Fruit fly (Drosophila melanogaster): ENCODE measurements around the gene CG12523.

The CG12523 gene

DNA sequence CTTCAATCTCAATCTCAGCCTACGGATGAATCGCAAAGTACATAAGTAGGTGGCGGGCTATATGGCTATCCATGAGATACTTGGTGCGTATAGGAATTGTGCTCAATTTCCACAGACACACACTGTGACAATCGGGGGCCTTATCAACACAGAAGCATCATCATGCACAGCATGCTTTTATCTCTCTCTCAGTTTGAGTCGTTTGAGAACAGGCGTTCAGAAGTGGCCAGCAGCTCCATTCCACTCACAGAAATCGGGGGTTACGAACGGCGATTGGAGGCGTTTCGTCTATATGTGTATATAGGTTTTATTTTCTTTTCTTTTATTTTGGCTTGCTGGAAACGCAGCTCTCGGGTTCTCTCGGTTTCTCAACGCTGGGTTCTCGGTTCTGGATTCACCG is 25.3 kb upstream of the CG12523 start:
- TF ChIP-seq Dif (GFP tag; optimal IDR thresholded peaks at IDR 0.05; ENCODE audit: partially characterized antibody) (peak; percentile 24), HLH106 (tag; optimal IDR thresholded peaks at IDR 0.05) (peak; percentile 0), N (GFP tag; optimal IDR thresholded peaks at IDR 0.05) (no peak), dl (GFP tag; optimal IDR thresholded peaks at IDR 0.05; ENCODE audit: insufficient read depth in 1 of 2, partially characterized antibody in 2 of 2) (peak; percentile 48 to 54), CG9705 (GFP tag; optimal IDR thresholded peaks at IDR 0.05) (no peak), Rel (GFP tag; optimal IDR thresholded peaks at IDR 0.05) (no peak), Rel (tag; optimal IDR thresholded peaks at IDR 0.05) (peak; percentile 24), dmrt93B (GFP tag; optimal IDR thresholded peaks at IDR 0.05) (no peak), Vsx2 (GFP tag; optimal IDR thresholded peaks at IDR 0.05; ENCODE audit: partially characterized antibody) (peak; percentile 38), usp (GFP tag; optimal IDR thresholded peaks at IDR 0.05) (no peak), jim (GFP tag; optimal IDR thresholded peaks at IDR 0.05) (peak; percentile 20), Hnf4 (GFP tag; optimal IDR thresholded peaks at IDR 0.05) (peak; percentile 23), Myc (optimal IDR thresholded peaks at IDR 0.05) (no peak), brk (GFP tag; optimal IDR thresholded peaks at IDR 0.05) (no peak)

DNA sequence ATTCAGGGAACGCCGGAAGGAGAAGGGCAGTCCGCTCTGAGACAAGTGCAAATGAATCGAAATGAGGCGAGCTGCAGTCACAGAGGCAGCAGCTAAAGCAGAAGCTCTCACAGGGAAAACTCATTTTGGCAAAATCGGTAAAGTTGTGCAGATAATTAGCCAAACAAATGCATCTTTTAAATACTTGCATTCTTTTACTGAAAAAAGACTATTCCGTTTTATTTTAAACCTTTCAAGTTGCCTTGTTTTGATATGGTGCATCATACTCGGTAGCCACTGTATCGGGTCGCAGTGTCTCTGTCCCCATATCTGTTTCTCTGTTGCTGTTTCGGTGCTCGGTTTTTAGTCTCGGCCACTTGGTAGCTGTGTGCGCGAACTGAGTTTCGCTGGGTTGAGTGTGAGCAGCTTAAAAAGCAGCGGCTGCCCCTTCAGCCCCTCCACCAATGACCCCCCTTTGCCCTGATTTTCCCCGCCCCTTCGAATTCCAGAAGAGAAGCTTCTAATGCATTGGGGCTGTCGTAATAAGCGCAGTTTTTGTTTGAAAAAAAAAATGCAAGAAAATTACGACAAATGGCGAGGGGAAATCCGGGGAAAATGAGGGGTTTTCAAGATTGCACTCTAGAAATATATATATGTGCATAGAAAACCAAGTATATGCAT is 24.5 kb upstream of the CG12523 start:
- no peak for TF ChIP-seq N (GFP tag; optimal IDR thresholded peaks at IDR 0.05)
- TF ChIP-seq pan (optimal IDR thresholded peaks at IDR 0.05): no peak
- no peak for TF ChIP-seq usp (GFP tag; optimal IDR thresholded peaks at IDR 0.05)
- peak; percentile 99 for TF ChIP-seq dmrt93B (GFP tag; optimal IDR thresholded peaks at IDR 0.05)
- peak; percentile 98 for TF ChIP-seq Jra (GFP tag; optimal IDR thresholded peaks at IDR 0.05)
- peak; percentile 99 for TF ChIP-seq OdsH (GFP tag; optimal IDR thresholded peaks at IDR 0.05)
- peak; percentile 96 for TF ChIP-seq CrebA (GFP tag; optimal IDR thresholded peaks at IDR 0.05; ENCODE audit: borderline replicate concordance)
- TF ChIP-seq Mio (GFP tag; optimal IDR thresholded peaks at IDR 0.05): peak; percentile 94
- TF ChIP-seq Hr83 (GFP tag; optimal IDR thresholded peaks at IDR 0.05; ENCODE audit: poor library complexity, severe bottlenecking): peak; percentile 77
- TF ChIP-seq Dfd (GFP tag; optimal IDR thresholded peaks at IDR 0.05): peak; percentile 96
- TF ChIP-seq fru (GFP tag; optimal IDR thresholded peaks at IDR 0.05): peak; percentile 100
- TF ChIP-seq dl (GFP tag; optimal IDR thresholded peaks at IDR 0.05; ENCODE audit: insufficient read depth in 1 of 2, partially characterized antibody in 2 of 2): no peak
- no peak for TF ChIP-seq Myc (optimal IDR thresholded peaks at IDR 0.05)
- TF ChIP-seq psq (GFP tag; optimal IDR thresholded peaks at IDR 0.05): peak; percentile 99
- peak; percentile 98 for TF ChIP-seq Rel (GFP tag; optimal IDR thresholded peaks at IDR 0.05)
- peak; percentile 83 for TF ChIP-seq Rel (tag; optimal IDR thresholded peaks at IDR 0.05)
- TF ChIP-seq sage (GFP tag; optimal IDR thresholded peaks at IDR 0.05): peak; percentile 98
- TF ChIP-seq Hr78 (GFP tag; optimal IDR thresholded peaks at IDR 0.05): no peak
- TF ChIP-seq Vsx2 (GFP tag; optimal IDR thresholded peaks at IDR 0.05; ENCODE audit: partially characterized antibody): peak; percentile 11
- TF ChIP-seq Hnf4 (GFP tag; optimal IDR thresholded peaks at IDR 0.05): peak; percentile 100
- peak; percentile 100 for TF ChIP-seq ey (GFP tag; optimal IDR thresholded peaks at IDR 0.05)
- TF ChIP-seq woc (GFP tag; optimal IDR thresholded peaks at IDR 0.05): peak; percentile 99
- TF ChIP-seq lola (GFP tag; optimal IDR thresholded peaks at IDR 0.05): no peak
- TF ChIP-seq foxo (GFP tag; optimal IDR thresholded peaks at IDR 0.05): peak; percentile 98 to 100
- peak; percentile 87 for TF ChIP-seq jim (GFP tag; optimal IDR thresholded peaks at IDR 0.05)
- TF ChIP-seq h (GFP tag; optimal IDR thresholded peaks at IDR 0.05): peak; percentile 100
- peak; percentile 99 for TF ChIP-seq rgr (GFP tag; optimal IDR thresholded peaks at IDR 0.05)
- TF ChIP-seq Sp1 (GFP tag; optimal IDR thresholded peaks at IDR 0.05): peak; percentile 98
- peak; percentile 99 for TF ChIP-seq br (GFP tag; optimal IDR thresholded peaks at IDR 0.05)
- TF ChIP-seq Abd-B (GFP tag; optimal IDR thresholded peaks at IDR 0.05): no peak
- peak; percentile 97 for TF ChIP-seq brk (GFP tag; optimal IDR thresholded peaks at IDR 0.05)
- TF ChIP-seq tai (GFP tag; optimal IDR thresholded peaks at IDR 0.05): peak; percentile 98
- TF ChIP-seq GATAd (GFP tag; optimal IDR thresholded peaks at IDR 0.05): peak; percentile 94
- TF ChIP-seq Dif (GFP tag; optimal IDR thresholded peaks at IDR 0.05; ENCODE audit: partially characterized antibody): no peak
- TF ChIP-seq dsf (GFP tag; optimal IDR thresholded peaks at IDR 0.05; ENCODE audit: borderline replicate concordance): peak; percentile 96
- TF ChIP-seq sv (GFP tag; optimal IDR thresholded peaks at IDR 0.05): peak; percentile 73
- TF ChIP-seq CG32264 (GFP tag; optimal IDR thresholded peaks at IDR 0.05): peak; percentile 99
- TF ChIP-seq CG9705 (GFP tag; optimal IDR thresholded peaks at IDR 0.05): peak; percentile 97
- peak; percentile 99 for TF ChIP-seq HLH106 (tag; optimal IDR thresholded peaks at IDR 0.05)

All from whole organism, wandering third instar larva.